Worm (Caenorhabditis elegans) whole organism, early embryonic: ENCODE results near the gene srlf-26.

Experiments used
- B0310.2 ChIP-seq: sonication (generic microtip); optimal IDR thresholded peaks from 2 replicates; lab custom pipeline; 2016; ENCODE audit warnings: mild to moderate bottlenecking, missing genetic modification characterization, missing compliant biosample characterization
- F13C5.2 ChIP-seq: sonication (generic microtip); optimal IDR thresholded peaks from 2 replicates; lab custom pipeline; 2017; ENCODE audit warnings: mild to moderate bottlenecking, missing genetic modification characterization, inconsistent platforms, missing compliant biosample characterization
- aly-1 ChIP-seq: sonication (generic microtip); optimal IDR thresholded peaks from 2 replicates; lab custom pipeline; 2016; ENCODE audit warnings: missing genetic modification characterization, missing compliant biosample characterization
- ama-1 ChIP-seq: fragments of 150-350 bp; optimal IDR thresholded peaks from 2 replicates; lab custom pipeline; 2014
- ceh-13 ChIP-seq: fragments of 200-800 bp; sonication (Bioruptor generic); optimal IDR thresholded peaks from 2 replicates; lab custom pipeline; 2018; ENCODE audit warnings: mild to moderate bottlenecking, missing genetic modification characterization, missing compliant biosample characterization
- ceh-36 ChIP-seq: sonication (generic microtip); optimal IDR thresholded peaks from 2 replicates; lab custom pipeline; 2016; ENCODE audit warnings: missing genetic modification characterization, inconsistent platforms, missing compliant biosample characterization
- ets-7 ChIP-seq: sonication (generic microtip); optimal IDR thresholded peaks from 2 replicates; lab custom pipeline; 2016; ENCODE audit warnings: missing genotype, missing genetic modification characterization, missing compliant biosample characterization
- flt-1 ChIP-seq: fragments of 200-800 bp; sonication (Bioruptor generic); IDR thresholded peaks from 2 replicates; pipeline ENCODE4 v1.3.6; 2022; ENCODE audit warnings: missing genetic modification characterization, missing compliant biosample characterization
- hmbx-1 ChIP-seq: sonication (generic microtip); optimal IDR thresholded peaks from 2 replicates; lab custom pipeline; 2016; ENCODE audit warnings: mild to moderate bottlenecking, missing genetic modification characterization, missing compliant biosample characterization
- hmg-4 ChIP-seq: fragments of 200-800 bp; sonication (Bioruptor generic); optimal IDR thresholded peaks from 2 replicates; lab custom pipeline; 2018; ENCODE audit warnings: mild to moderate bottlenecking, missing genetic modification characterization, missing compliant biosample characterization
- hnd-1 ChIP-seq: sonication (generic microtip); optimal IDR thresholded peaks from 2 replicates; lab custom pipeline; 2016; ENCODE audit warnings: missing genetic modification characterization, missing compliant biosample characterization
- pes-1 ChIP-seq: fragments of 200-800 bp; sonication (Bioruptor generic); IDR thresholded peaks from 2 replicates; pipeline ENCODE4 v1.3.6; 2022; ENCODE audit warnings: missing genetic modification reagents, missing genetic modification characterization, missing compliant biosample characterization
- scrt-1 ChIP-seq: fragments of 200-800 bp; sonication (Bioruptor generic); IDR thresholded peaks from 2 replicates; pipeline ENCODE4 v1.3.6; 2022; ENCODE audit warnings: missing genetic modification characterization, missing compliant biosample characterization
- sea-1 ChIP-seq: fragments of 200-800 bp; sonication (Bioruptor generic); conservative IDR thresholded peaks from 2 replicates; pipeline ENCODE4 v1.3.6; 2022; ENCODE audit warnings: missing genetic modification characterization, missing compliant biosample characterization
- tbx-11 ChIP-seq: fragments of 200-800 bp; sonication (Bioruptor generic); IDR thresholded peaks from 2 replicates; pipeline ENCODE4 v1.3.6; 2022; ENCODE audit warnings: missing genetic modification characterization, missing compliant biosample characterization
- tbx-37 ChIP-seq: fragments of 200-800 bp; sonication (Bioruptor generic); conservative IDR thresholded peaks from 2 replicates; pipeline ENCODE4 v1.3.6; 2022; ENCODE audit warnings: missing genetic modification reagents, missing genetic modification characterization, missing compliant biosample characterization
- tra-4 ChIP-seq: sonication (generic microtip); optimal IDR thresholded peaks from 2 replicates; lab custom pipeline; 2017; ENCODE audit warnings: missing genetic modification characterization, missing compliant biosample characterization

srlf-26 gene

ce11 chrIV:13700847-13701246, 22.1 kb downstream of the srlf-26 start:
- TF ChIP-seq hnd-1 (tag; lab: Kevin White, UChicago), result no peak
- no peak for TF ChIP-seq sea-1 (GFP tag; lab: Robert Waterston, UW)
- no peak for TF ChIP-seq ceh-13
- no peak for TF ChIP-seq ama-1 (lab: Kevin White, UChicago)
- no peak for TF ChIP-seq hmg-4
- TF ChIP-seq flt-1 (GFP tag; lab: Robert Waterston, UW), result no peak
- TF ChIP-seq tbx-11 (GFP tag; lab: Robert Waterston, UW), result no peak
- TF ChIP-seq scrt-1 (GFP tag; lab: Robert Waterston, UW), result no peak
- TF ChIP-seq pes-1 (GFP tag; lab: Robert Waterston, UW), result no peak
- no peak for TF ChIP-seq aly-1 (tag; lab: Kevin White, UChicago)
- TF ChIP-seq ets-7, result no peak
- TF ChIP-seq tra-4 (tag; lab: Kevin White, UChicago), result no peak
- no peak for TF ChIP-seq B0310.2 (tag; lab: Kevin White, UChicago)
- no peak for TF ChIP-seq tbx-37 (GFP tag; lab: Robert Waterston, UW)
- no peak for TF ChIP-seq F13C5.2 (tag; lab: Kevin White, UChicago)
- TF ChIP-seq hmbx-1, result no peak
- TF ChIP-seq ceh-36 (tag; lab: Kevin White, UChicago), result no peak

- TF ChIP-seq aly-1 (tag; lab: Kevin White, UChicago) (no peak), ets-7 (no peak), pes-1 (GFP tag; lab: Robert Waterston, UW) (no peak), tra-4 (tag; lab: Kevin White, UChicago) (no peak), F13C5.2 (tag; lab: Kevin White, UChicago) (no peak), hnd-1 (tag; lab: Kevin White, UChicago) (no peak), sea-1 (GFP tag; lab: Robert Waterston, UW) (no peak), flt-1 (GFP tag; lab: Robert Waterston, UW) (no peak), ceh-36 (tag; lab: Kevin White, UChicago) (no peak), ama-1 (lab: Kevin White, UChicago) (no peak), tbx-11 (GFP tag; lab: Robert Waterston, UW) (no peak)
Measured at ce11 chrIV:13701472-13701871, 22.7 kb downstream of the srlf-26 start.

- TF ChIP-seq F13C5.2 (tag; lab: Kevin White, UChicago) (no peak), tbx-11 (GFP tag; lab: Robert Waterston, UW) (no peak), hmbx-1 (no peak), sea-1 (GFP tag; lab: Robert Waterston, UW) (no peak)
Measured at ce11 chrIV:13702681-13703080, 23.9 kb downstream of the srlf-26 start.

- TF ChIP-seq ceh-36 (tag; lab: Kevin White, UChicago) (no peak), aly-1 (tag; lab: Kevin White, UChicago) (peak; percentile 0), tbx-37 (GFP tag; lab: Robert Waterston, UW) (no peak), tra-4 (tag; lab: Kevin White, UChicago) (no peak), hmbx-1 (no peak), pes-1 (GFP tag; lab: Robert Waterston, UW) (no peak), F13C5.2 (tag; lab: Kevin White, UChicago) (peak; percentile 24), tbx-11 (GFP tag; lab: Robert Waterston, UW) (peak; percentile 24; the same call in 1 of the 2 replicates)
Measured at ce11 chrIV:13703828-13704425, 25.2 kb downstream of the srlf-26 start, which contains the start of gene tlp-1. Gene tlp-1, minus strand, starts transcription at chrIV:13704082.

ce11 chrIV:13707894-13708293, 29.1 kb downstream of the srlf-26 start:
- TF ChIP-seq ceh-13 (no peak), scrt-1 (GFP tag; lab: Robert Waterston, UW) (no peak), ama-1 (lab: Kevin White, UChicago) (no peak), ceh-36 (tag; lab: Kevin White, UChicago) (no peak), tra-4 (tag; lab: Kevin White, UChicago) (no peak), F13C5.2 (tag; lab: Kevin White, UChicago) (no peak)

ce11 chrIV:13709069-13709640, 30.4 kb downstream of the srlf-26 start:
- TF ChIP-seq scrt-1 (GFP tag; lab: Robert Waterston, UW) (no peak), B0310.2 (tag; lab: Kevin White, UChicago) (no peak), hmbx-1 (no peak), ceh-36 (tag; lab: Kevin White, UChicago) (no peak), tra-4 (tag; lab: Kevin White, UChicago) (no peak), pes-1 (GFP tag; lab: Robert Waterston, UW) (no peak), ceh-13 (no peak), hnd-1 (tag; lab: Kevin White, UChicago) (no peak), flt-1 (GFP tag; lab: Robert Waterston, UW) (no peak), tbx-11 (GFP tag; lab: Robert Waterston, UW) (no peak), ama-1 (lab: Kevin White, UChicago) (no peak), F13C5.2 (tag; lab: Kevin White, UChicago) (no peak), aly-1 (tag; lab: Kevin White, UChicago) (no peak), ets-7 (no peak), sea-1 (GFP tag; lab: Robert Waterston, UW) (no peak), hmg-4 (no peak), tbx-37 (GFP tag; lab: Robert Waterston, UW) (no peak)

ce11 chrIV:13710367-13710766, 31.6 kb downstream of the srlf-26 start:
- TF ChIP-seq B0310.2 (tag; lab: Kevin White, UChicago) (no peak), hmg-4 (no peak), ama-1 (lab: Kevin White, UChicago) (no peak)
